Fruit fly (Drosophila melanogaster) S2 (cell line): ENCODE measurements around the gene CG34140.

Source experiments
- CG8478 ChIP-seq: fragments of >200 bp; optimal IDR thresholded peaks from 2 replicates; lab custom pipeline; 2018
- CTCF ChIP-seq, 2 experiments: fragments of >200 bp; optimal IDR thresholded peaks; 2 replicates each; lab custom pipeline; 2018

DNA sequence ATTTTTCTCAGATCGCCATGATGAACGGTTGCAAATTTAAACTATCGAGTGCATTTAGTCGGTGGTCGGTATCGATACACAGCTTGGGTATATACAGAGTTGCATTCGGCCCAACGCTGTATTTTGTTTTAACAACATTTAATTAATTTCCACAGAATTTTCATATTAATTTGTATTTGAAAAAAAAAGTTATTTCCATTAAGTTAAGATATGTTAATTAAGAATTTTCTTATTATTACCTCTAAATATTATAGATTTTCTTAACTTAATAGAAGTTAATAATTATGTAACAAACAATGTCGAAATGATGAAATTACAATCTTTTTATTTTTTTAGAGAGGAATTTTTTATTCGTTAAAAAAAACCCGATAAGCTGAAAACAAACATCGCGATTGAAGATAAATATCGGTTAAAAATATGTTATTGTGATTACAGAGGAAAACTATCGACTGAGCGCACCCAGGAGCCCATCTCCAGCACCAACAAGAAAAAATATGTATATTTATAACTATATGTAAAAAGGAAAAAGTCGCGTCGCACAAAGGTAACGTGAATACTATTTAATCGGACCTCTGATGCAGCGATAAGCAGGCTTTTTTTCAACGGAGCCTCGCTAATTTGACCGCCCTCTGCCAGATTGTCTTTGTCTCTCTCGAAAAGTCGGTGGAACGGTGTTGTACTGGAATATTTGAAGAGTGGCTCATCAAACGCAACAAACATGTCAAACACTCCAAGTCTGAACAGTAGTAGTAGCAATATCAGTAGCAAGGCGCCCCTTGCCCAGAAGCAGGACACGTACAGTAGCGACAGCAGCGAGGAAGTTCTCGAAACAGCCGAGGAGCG lies 15.8 kb upstream of the CG34140 start, which contains the start of the genes rno and mri:
- no peak for TF ChIP-seq CTCF (optimal IDR thresholded peaks at IDR 0.05; lab: Kevin White, UChicago)
- no peak for TF ChIP-seq CG8478
